Fruit fly (Drosophila melanogaster): ENCODE measurements around the gene Dph3.

- TF ChIP-seq Myc (optimal IDR thresholded peaks at IDR 0.05) (no peak), psq (GFP tag; optimal IDR thresholded peaks at IDR 0.05) (no peak), Mio (GFP tag; optimal IDR thresholded peaks at IDR 0.05) (no peak), usp (GFP tag; optimal IDR thresholded peaks at IDR 0.05) (no peak), CrebA (GFP tag; optimal IDR thresholded peaks at IDR 0.05; ENCODE audit: borderline replicate concordance) (no peak), CG9705 (GFP tag; optimal IDR thresholded peaks at IDR 0.05) (no peak), Rel (GFP tag; optimal IDR thresholded peaks at IDR 0.05) (no peak), Rel (tag; optimal IDR thresholded peaks at IDR 0.05) (no peak), pan (optimal IDR thresholded peaks at IDR 0.05) (no peak), h (GFP tag; optimal IDR thresholded peaks at IDR 0.05) (no peak), GATAd (GFP tag; optimal IDR thresholded peaks at IDR 0.05) (no peak), HLH106 (tag; optimal IDR thresholded peaks at IDR 0.05) (no peak), CG32264 (GFP tag; optimal IDR thresholded peaks at IDR 0.05) (no peak)
These were observed 9.1 kb upstream of the Dph3 start for dm6 chr3R:11222587-11222986.

Data from whole organism, wandering third instar larva.